Fruit fly (Drosophila melanogaster) whole organism, prepupa: ENCODE data around the gene mask.

Source experiments
- Blimp-1 ChIP-seq: fragments of 200-800 bp; sonication (Bioruptor generic); optimal IDR thresholded peaks from 3 replicates; lab custom pipeline; 2017; ENCODE audit warnings: missing biosample characterization, missing genetic modification characterization, mild to moderate bottlenecking, moderate library complexity, missing genetic modification reagents
- CG10631 ChIP-seq: fragments of 200-800 bp; sonication (Bioruptor generic); optimal IDR thresholded peaks from 2 replicates; lab custom pipeline; 2016; ENCODE audit warnings: missing biosample characterization, missing genetic modification characterization
- CG10669 ChIP-seq: fragments of 200-800 bp; sonication (Bioruptor generic); optimal IDR thresholded peaks from 3 replicates; lab custom pipeline; 2018; ENCODE audit warnings: missing biosample characterization, mild to moderate bottlenecking, missing genetic modification characterization, moderate library complexity
- CG11762 ChIP-seq: fragments of 200-800 bp; sonication (Bioruptor generic); optimal IDR thresholded peaks from 3 replicates; lab custom pipeline; 2016; ENCODE audit warnings: missing biosample characterization, missing genetic modification characterization; ENCODE audit not compliant: insufficient read depth
- CG11902 ChIP-seq: fragments of 200-800 bp; sonication (Bioruptor generic); optimal IDR thresholded peaks from 3 replicates; lab custom pipeline; 2016; ENCODE audit warnings: missing biosample characterization, missing genetic modification characterization
- CG1621 ChIP-seq: fragments of 200-800 bp; sonication (Bioruptor generic); optimal IDR thresholded peaks from 3 replicates; lab custom pipeline; 2018; ENCODE audit warnings: missing biosample characterization, mild to moderate bottlenecking, missing genetic modification characterization
- CG3032 ChIP-seq: fragments of 200-800 bp; optimal IDR thresholded peaks from 2 replicates; lab custom pipeline; 2019; ENCODE audit warnings: missing biosample characterization, mild to moderate bottlenecking, missing genetic modification characterization, moderate library complexity
- CG32006 ChIP-seq: fragments of 200-800 bp; sonication (Bioruptor generic); optimal IDR thresholded peaks from 3 replicates; lab custom pipeline; 2017; ENCODE audit warnings: missing biosample characterization, mild to moderate bottlenecking, missing genetic modification characterization
- CG34406 ChIP-seq: fragments of 200-800 bp; sonication (Bioruptor generic); optimal IDR thresholded peaks from 3 replicates; lab custom pipeline; 2016; ENCODE audit warnings: missing biosample characterization, missing genetic modification characterization
- CG3919 ChIP-seq: fragments of 200-800 bp; sonication (Bioruptor generic); optimal IDR thresholded peaks from 3 replicates; lab custom pipeline; 2016; ENCODE audit warnings: missing biosample characterization, missing genetic modification characterization
- CG4318 ChIP-seq: fragments of 200-800 bp; sonication (Bioruptor generic); optimal IDR thresholded peaks from 3 replicates; lab custom pipeline; 2017; ENCODE audit warnings: missing biosample characterization, mild to moderate bottlenecking, missing genetic modification characterization
- CG6276 ChIP-seq: fragments of 200-800 bp; sonication (Bioruptor generic); optimal IDR thresholded peaks from 2 replicates; lab custom pipeline; 2017; ENCODE audit warnings: missing biosample characterization, mild to moderate bottlenecking, missing genetic modification characterization
- CG6792 ChIP-seq: fragments of 200-800 bp; sonication (Bioruptor generic); optimal IDR thresholded peaks from 3 replicates; lab custom pipeline; 2016; ENCODE audit warnings: missing biosample characterization, missing genetic modification characterization
- CG6808 ChIP-seq: fragments of 200-800 bp; sonication (Bioruptor generic); optimal IDR thresholded peaks from 3 replicates; lab custom pipeline; 2017; ENCODE audit warnings: missing biosample characterization, missing genetic modification characterization, mild to moderate bottlenecking, moderate library complexity, missing genetic modification reagents
- CG6854 ChIP-seq: fragments of 200-800 bp; sonication (Bioruptor generic); optimal IDR thresholded peaks from 2 replicates; lab custom pipeline; 2017; ENCODE audit warnings: missing biosample characterization, mild to moderate bottlenecking, missing genetic modification characterization
- CG7368 ChIP-seq: fragments of 200-800 bp; sonication (Bioruptor generic); optimal IDR thresholded peaks from 3 replicates; lab custom pipeline; 2016; ENCODE audit warnings: missing biosample characterization, missing genetic modification characterization
- CG8119 ChIP-seq: fragments of 200-800 bp; sonication (Bioruptor generic); IDR thresholded peaks from 3 replicates; pipeline ENCODE4 v1.3.6; 2022; ENCODE audit warnings: missing biosample characterization, missing genetic modification characterization
- CG8319 ChIP-seq: fragments of 200-800 bp; sonication (Bioruptor generic); optimal IDR thresholded peaks from 3 replicates; lab custom pipeline; 2016; ENCODE audit warnings: missing biosample characterization, missing genetic modification characterization
- CG9139 ChIP-seq: fragments of 200-800 bp; sonication (Bioruptor generic); optimal IDR thresholded peaks from 3 replicates; lab custom pipeline; 2017; ENCODE audit warnings: missing biosample characterization, mild to moderate bottlenecking, missing genetic modification characterization
- Eip78C ChIP-seq: fragments of 200-800 bp; sonication (Bioruptor generic); peaks from one replicate; lab custom pipeline; 2016; ENCODE audit warnings: missing biosample characterization, missing genetic modification characterization
- Eip93F ChIP-seq: fragments of 200-800 bp; sonication (Bioruptor generic); optimal IDR thresholded peaks from 2 replicates; lab custom pipeline; 2016; ENCODE audit warnings: missing biosample characterization, mild to moderate bottlenecking, missing genetic modification characterization
- Ets21C ChIP-seq: fragments of 200-800 bp; sonication (Bioruptor generic); optimal IDR thresholded peaks from 3 replicates; lab custom pipeline; 2016; ENCODE audit warnings: missing biosample characterization, missing genetic modification characterization
- Ets96B ChIP-seq: fragments of 200-800 bp; optimal IDR thresholded peaks from 2 replicates; lab custom pipeline; 2019; ENCODE audit warnings: missing biosample characterization, mild to moderate bottlenecking, missing genetic modification characterization, moderate library complexity
- Gug ChIP-seq: fragments of 200-800 bp; sonication (Bioruptor generic); IDR thresholded peaks from 2 replicates; pipeline ENCODE4 v1.3.6; 2022; ENCODE audit warnings: missing biosample characterization, missing genetic modification characterization
- Hr38 ChIP-seq: sonication (Bioruptor generic); optimal IDR thresholded peaks from 2 replicates; lab custom pipeline; 2016; ENCODE audit warnings: missing biosample characterization, missing genetic modification characterization
- Hr39 ChIP-seq: fragments of 200-800 bp; sonication (Bioruptor generic); optimal IDR thresholded peaks from 2 replicates; lab custom pipeline; 2016; ENCODE audit warnings: missing biosample characterization, missing genetic modification characterization
- Hr4 ChIP-seq: fragments of 200-800 bp; sonication (Bioruptor generic); optimal IDR thresholded peaks from 3 replicates; lab custom pipeline; 2016; ENCODE audit warnings: missing biosample characterization, missing genetic modification characterization
- Lpt ChIP-seq: fragments of 200-800 bp; sonication (Bioruptor generic); optimal IDR thresholded peaks from 3 replicates; lab custom pipeline; 2016; ENCODE audit warnings: missing biosample characterization, missing genetic modification characterization
- Met ChIP-seq: fragments of 200-800 bp; sonication (Bioruptor generic); optimal IDR thresholded peaks from 3 replicates; lab custom pipeline; 2016; ENCODE audit warnings: missing biosample characterization, missing genetic modification characterization
- Smox ChIP-seq: fragments of 200-800 bp; sonication (Bioruptor generic); optimal IDR thresholded peaks from 3 replicates; lab custom pipeline; 2016; ENCODE audit warnings: missing biosample characterization, missing genetic modification characterization
- Sox102F ChIP-seq: fragments of 200-800 bp; sonication (Bioruptor generic); optimal IDR thresholded peaks from 2 replicates; lab custom pipeline; 2016; ENCODE audit warnings: missing biosample characterization, mild to moderate bottlenecking, missing genetic modification characterization
- Sox14 ChIP-seq: fragments of 200-800 bp; sonication (Bioruptor generic); optimal IDR thresholded peaks from 3 replicates; lab custom pipeline; 2016; ENCODE audit warnings: missing biosample characterization, missing genetic modification characterization
- Sox15 ChIP-seq: fragments of 200-800 bp; sonication (Bioruptor generic); optimal IDR thresholded peaks from 3 replicates; lab custom pipeline; 2016; ENCODE audit warnings: missing biosample characterization, missing genetic modification characterization
- achi ChIP-seq: fragments of 200-800 bp; sonication (Bioruptor generic); optimal IDR thresholded peaks from 3 replicates; lab custom pipeline; 2016; ENCODE audit warnings: missing biosample characterization, missing genetic modification characterization
- acj6 ChIP-seq: fragments of 200-800 bp; sonication (Bioruptor generic); optimal IDR thresholded peaks from 3 replicates; lab custom pipeline; 2016; ENCODE audit warnings: missing biosample characterization, missing genetic modification characterization
- dac ChIP-seq: fragments of 200-800 bp; sonication (Bioruptor generic); optimal IDR thresholded peaks from 2 replicates; lab custom pipeline; 2017; ENCODE audit warnings: missing biosample characterization, mild to moderate bottlenecking, missing genetic modification characterization
- dsx ChIP-seq: fragments of 200-800 bp; optimal IDR thresholded peaks from 3 replicates; lab custom pipeline; 2019; ENCODE audit warnings: missing biosample characterization, mild to moderate bottlenecking, missing genetic modification characterization, moderate library complexity; ENCODE audit not compliant: poor library complexity, severe bottlenecking
- eg ChIP-seq: fragments of 200-800 bp; sonication (Bioruptor generic); IDR thresholded peaks from 3 replicates; pipeline ENCODE4 v1.3.6; 2022; ENCODE audit warnings: missing biosample characterization, missing genetic modification characterization
- esn ChIP-seq: fragments of 200-800 bp; sonication (Bioruptor generic); optimal IDR thresholded peaks from 2 replicates; lab custom pipeline; 2016; ENCODE audit warnings: missing biosample characterization, mild to moderate bottlenecking, missing genetic modification characterization, moderate library complexity
- fd59A ChIP-seq: fragments of 200-800 bp; sonication (Bioruptor generic); optimal IDR thresholded peaks from 2 replicates; lab custom pipeline; 2017; ENCODE audit warnings: missing biosample characterization, mild to moderate bottlenecking, missing genetic modification characterization, missing genetic modification reagents
- fd85E ChIP-seq: fragments of 200-800 bp; sonication (Bioruptor generic); optimal IDR thresholded peaks from 3 replicates; lab custom pipeline; 2016; ENCODE audit warnings: missing biosample characterization, missing genetic modification characterization
- fkh ChIP-seq: fragments of 200-800 bp; sonication (Bioruptor generic); optimal IDR thresholded peaks from 3 replicates; lab custom pipeline; 2017; ENCODE audit warnings: missing biosample characterization, mild to moderate bottlenecking, missing genetic modification characterization, moderate library complexity
- lz ChIP-seq: fragments of 200-800 bp; sonication (Bioruptor generic); optimal IDR thresholded peaks from 3 replicates; lab custom pipeline; 2016; ENCODE audit warnings: missing biosample characterization, missing genetic modification characterization
- pdm3 ChIP-seq: fragments of 200-800 bp; sonication (Bioruptor generic); optimal IDR thresholded peaks from 3 replicates; lab custom pipeline; 2016; ENCODE audit warnings: missing biosample characterization, missing genetic modification characterization
- salr ChIP-seq, 2 experiments: fragments of 200-800 bp; sonication (Bioruptor generic); optimal IDR thresholded peaks; 3 replicates each; lab custom pipeline; 2016 to 2018; ENCODE audit warnings: missing biosample characterization in 2 of 2, missing genetic modification characterization in 2 of 2, mild to moderate bottlenecking in 1 of 2
- spab ChIP-seq: fragments of 200-800 bp; sonication (Bioruptor generic); optimal IDR thresholded peaks from 2 replicates; lab custom pipeline; 2017; ENCODE audit warnings: missing biosample characterization, mild to moderate bottlenecking, missing genetic modification characterization, missing genetic modification reagents
- ss ChIP-seq, 2 experiments: fragments of 200-800 bp; sonication (Bioruptor generic); optimal IDR thresholded peaks; 2 replicates in 1 of 2; 3 replicates in 1 of 2; lab custom pipeline; 2017 to 2018; ENCODE audit warnings: mild to moderate bottlenecking in 2 of 2, missing biosample characterization in 2 of 2, missing genetic modification characterization in 2 of 2, moderate library complexity in 1 of 2
- svp ChIP-seq: fragments of 200-800 bp; sonication (Bioruptor generic); peaks from one replicate; lab custom pipeline; 2016; ENCODE audit warnings: missing biosample characterization, missing genetic modification characterization
- topi ChIP-seq: fragments of 200-800 bp; sonication (Bioruptor generic); optimal IDR thresholded peaks from 3 replicates; lab custom pipeline; 2016; ENCODE audit warnings: missing biosample characterization, missing genetic modification characterization
- vri ChIP-seq: fragments of 200-800 bp; sonication (Bioruptor generic); optimal IDR thresholded peaks from 3 replicates; lab custom pipeline; 2016; ENCODE audit warnings: missing biosample characterization, mild to moderate bottlenecking, missing genetic modification characterization

The mask gene

dm6 chr3R:24259278-24260040 lies 29.1 kb downstream of the mask start:
- peak; percentile 97 for TF ChIP-seq Ets96B
- TF ChIP-seq CG8119 (GFP tag; lab: Robert Waterston, UW), result peak; percentile 88
- TF ChIP-seq Hr4, result peak; percentile 90
- TF ChIP-seq CG4318 (GFP tag; lab: Kevin White, UChicago), result no peak
- TF ChIP-seq Sox15 (GFP tag; lab: Kevin White, UChicago), result peak; percentile 93
- TF ChIP-seq Gug (GFP tag; lab: Robert Waterston, UW), result peak; percentile 90
- peak; percentile 96 for TF ChIP-seq acj6 (GFP tag; lab: Kevin White, UChicago)
- TF ChIP-seq Sox14 (GFP tag; lab: Kevin White, UChicago), result peak; percentile 96
- TF ChIP-seq CG7368 (GFP tag; lab: Kevin White, UChicago), result peak; percentile 96
- peak; percentile 74 for TF ChIP-seq fkh (GFP tag; lab: Kevin White, UChicago)
- peak; percentile 91 for TF ChIP-seq Ets21C
- peak; percentile 97 for TF ChIP-seq fd59A (GFP tag; lab: Kevin White, UChicago)
- peak; percentile 78 for TF ChIP-seq CG6854 (GFP tag; lab: Kevin White, UChicago)
- peak; percentile 98 for TF ChIP-seq Eip78C
- peak; percentile 95 for TF ChIP-seq CG10631
- TF ChIP-seq vri (GFP tag; lab: Kevin White, UChicago), result peak; percentile 88
- peak; percentile 96 for TF ChIP-seq CG3919 (GFP tag; lab: Kevin White, UChicago)
- TF ChIP-seq lz (GFP tag; lab: Kevin White, UChicago), result peak; percentile 93
- TF ChIP-seq CG6276 (GFP tag; lab: Kevin White, UChicago), result no peak
- TF ChIP-seq fd85E, result peak; percentile 82
- TF ChIP-seq topi (GFP tag; lab: Kevin White, UChicago), result peak; percentile 94
- TF ChIP-seq CG6792, result peak; percentile 96
- TF ChIP-seq ss (GFP tag; optimal IDR thresholded peaks at IDR 0.05; lab: Kevin White, UChicago), result peak; percentile 93 to 96
- peak; percentile 93 for TF ChIP-seq CG8319 (GFP tag; lab: Kevin White, UChicago)
- peak; percentile 96 for TF ChIP-seq CG6808 (GFP tag; lab: Kevin White, UChicago)
- peak; percentile 93 for TF ChIP-seq CG34406 (GFP tag; lab: Kevin White, UChicago)
- peak; percentile 96 for TF ChIP-seq esn (GFP tag; lab: Kevin White, UChicago)
- TF ChIP-seq svp (GFP tag; lab: Kevin White, UChicago), result peak; percentile 98
- peak; percentile 97 for TF ChIP-seq CG3032 (tag; lab: Kevin White, UChicago)
- TF ChIP-seq CG11902, result peak; percentile 94
- TF ChIP-seq Lpt, result peak; percentile 89
- no peak for TF ChIP-seq Hr38 (GFP tag; lab: Kevin White, UChicago)
- peak; percentile 77 for TF ChIP-seq Blimp-1 (GFP tag; lab: Kevin White, UChicago)
- TF ChIP-seq CG10669 (GFP tag; lab: Kevin White, UChicago), result peak; percentile 97
- peak; percentile 95 for TF ChIP-seq Hr39 (GFP tag; lab: Kevin White, UChicago)
- peak; percentile 69 for TF ChIP-seq dac (GFP tag; lab: Kevin White, UChicago)
- TF ChIP-seq Smox (GFP tag; lab: Kevin White, UChicago), result peak; percentile 92
- peak; percentile 90 for TF ChIP-seq CG9139 (GFP tag; lab: Kevin White, UChicago)
- TF ChIP-seq spab, result peak; percentile 95
- peak; percentile 94 for TF ChIP-seq Met (GFP tag; lab: Kevin White, UChicago)
- peak; percentile 94 for TF ChIP-seq achi (GFP tag; lab: Kevin White, UChicago)
- peak; percentile 88 for TF ChIP-seq CG32006 (GFP tag; lab: Kevin White, UChicago)
- TF ChIP-seq dsx (GFP tag; lab: Kevin White, UChicago), result peak; percentile 95
- peak; percentile 85 to 97 for TF ChIP-seq salr (GFP tag; optimal IDR thresholded peaks at IDR 0.05; lab: Kevin White, UChicago)
- peak; percentile 89 for TF ChIP-seq CG11762 (GFP tag; lab: Kevin White, UChicago)
- TF ChIP-seq Eip93F (GFP tag; lab: Kevin White, UChicago), result peak; percentile 82
- TF ChIP-seq Sox102F (GFP tag; lab: Kevin White, UChicago), result peak; percentile 93
- peak; percentile 92 for TF ChIP-seq eg (GFP tag; lab: Robert Waterston, UW)
- TF ChIP-seq pdm3 (GFP tag; lab: Kevin White, UChicago), result peak; percentile 96
- peak; percentile 97 for TF ChIP-seq CG1621 (tag; lab: Kevin White, UChicago)
